Worm (Caenorhabditis elegans): ENCODE data around the gene eri-3.

Gene eri-3

ce11 chrII:1153299-1153698 lies 30.0 kb downstream of the eri-3 start:
- TF ChIP-seq hmg-4 (GFP tag; optimal IDR thresholded peaks at IDR 0.05) (no peak), scrt-1 (GFP tag; IDR thresholded peaks at IDR 0.05) (0 out of 2 replicates have a peak, but pooled peaks have one; percentile 13), pes-1 (GFP tag; IDR thresholded peaks at IDR 0.05) (no peak), flt-1 (GFP tag; IDR thresholded peaks at IDR 0.05) (peak; percentile 34; the same call in 1 of the 2 replicates), hnd-1 (tag; optimal IDR thresholded peaks at IDR 0.05) (no peak)

ce11 chrII:1157135-1157534 lies 33.8 kb downstream of the eri-3 start:
- TF ChIP-seq B0310.2 (tag; optimal IDR thresholded peaks at IDR 0.05) (no peak), scrt-1 (GFP tag; IDR thresholded peaks at IDR 0.05) (no peak), flt-1 (GFP tag; IDR thresholded peaks at IDR 0.05) (no peak), tbx-11 (GFP tag; IDR thresholded peaks at IDR 0.05) (no peak), ama-1 (optimal IDR thresholded peaks at IDR 0.05) (no peak), tbx-37 (GFP tag; conservative IDR thresholded peaks at IDR 0.05) (no peak), hmg-4 (GFP tag; optimal IDR thresholded peaks at IDR 0.05) (no peak), tra-4 (tag; optimal IDR thresholded peaks at IDR 0.05) (no peak), ceh-36 (tag; optimal IDR thresholded peaks at IDR 0.05) (no peak), hnd-1 (tag; optimal IDR thresholded peaks at IDR 0.05) (no peak), sea-1 (GFP tag; conservative IDR thresholded peaks at IDR 0.05) (no peak), ets-7 (tag; optimal IDR thresholded peaks at IDR 0.05) (no peak), F13C5.2 (tag; optimal IDR thresholded peaks at IDR 0.05) (no peak), aly-1 (tag; optimal IDR thresholded peaks at IDR 0.05) (no peak), pes-1 (GFP tag; IDR thresholded peaks at IDR 0.05) (no peak), ceh-13 (GFP tag; optimal IDR thresholded peaks at IDR 0.05) (no peak), hmbx-1 (tag; optimal IDR thresholded peaks at IDR 0.05) (no peak)

ce11 chrII:1159718-1160117 lies 36.4 kb downstream of the eri-3 start:
- TF ChIP-seq hmbx-1 (tag; optimal IDR thresholded peaks at IDR 0.05) = no peak
- no peak for TF ChIP-seq ceh-13 (GFP tag; optimal IDR thresholded peaks at IDR 0.05)
- TF ChIP-seq tbx-37 (GFP tag; conservative IDR thresholded peaks at IDR 0.05) = no peak
- no peak for TF ChIP-seq ama-1 (optimal IDR thresholded peaks at IDR 0.05)
- no peak for TF ChIP-seq F13C5.2 (tag; optimal IDR thresholded peaks at IDR 0.05)

ce11 chrII:1163275-1163674 lies 39.9 kb downstream of the eri-3 start, which contains the start of gene T23F4.2:
T23F4.2 (plus strand) TSS chrII:1163575.
- TF ChIP-seq aly-1 (tag; optimal IDR thresholded peaks at IDR 0.05) (no peak), ama-1 (optimal IDR thresholded peaks at IDR 0.05) (no peak), tbx-11 (GFP tag; IDR thresholded peaks at IDR 0.05) (no peak), B0310.2 (tag; optimal IDR thresholded peaks at IDR 0.05) (no peak), tra-4 (tag; optimal IDR thresholded peaks at IDR 0.05) (no peak), hmg-4 (GFP tag; optimal IDR thresholded peaks at IDR 0.05) (no peak), hmbx-1 (tag; optimal IDR thresholded peaks at IDR 0.05) (no peak), pes-1 (GFP tag; IDR thresholded peaks at IDR 0.05) (no peak), ceh-13 (GFP tag; optimal IDR thresholded peaks at IDR 0.05) (no peak), F13C5.2 (tag; optimal IDR thresholded peaks at IDR 0.05) (no peak), hnd-1 (tag; optimal IDR thresholded peaks at IDR 0.05) (no peak), tbx-37 (GFP tag; conservative IDR thresholded peaks at IDR 0.05) (no peak), ets-7 (tag; optimal IDR thresholded peaks at IDR 0.05) (no peak), sea-1 (GFP tag; conservative IDR thresholded peaks at IDR 0.05) (no peak), scrt-1 (GFP tag; IDR thresholded peaks at IDR 0.05) (no peak), ceh-36 (tag; optimal IDR thresholded peaks at IDR 0.05) (no peak)

- TF ChIP-seq F13C5.2 (tag; optimal IDR thresholded peaks at IDR 0.05) = no peak
- no peak for TF ChIP-seq B0310.2 (tag; optimal IDR thresholded peaks at IDR 0.05)
- no peak for TF ChIP-seq hmg-4 (GFP tag; optimal IDR thresholded peaks at IDR 0.05)
- TF ChIP-seq tra-4 (tag; optimal IDR thresholded peaks at IDR 0.05) = no peak
- no peak for TF ChIP-seq tbx-37 (GFP tag; conservative IDR thresholded peaks at IDR 0.05)
- TF ChIP-seq aly-1 (tag; optimal IDR thresholded peaks at IDR 0.05) = no peak
- TF ChIP-seq pes-1 (GFP tag; IDR thresholded peaks at IDR 0.05) = no peak
- no peak for TF ChIP-seq flt-1 (GFP tag; IDR thresholded peaks at IDR 0.05)
- no peak for TF ChIP-seq ama-1 (optimal IDR thresholded peaks at IDR 0.05)
- no peak for TF ChIP-seq hmbx-1 (tag; optimal IDR thresholded peaks at IDR 0.05)
- TF ChIP-seq tbx-11 (GFP tag; IDR thresholded peaks at IDR 0.05) = no peak
- TF ChIP-seq ceh-36 (tag; optimal IDR thresholded peaks at IDR 0.05) = no peak
- no peak for TF ChIP-seq ets-7 (tag; optimal IDR thresholded peaks at IDR 0.05)
- no peak for TF ChIP-seq hnd-1 (tag; optimal IDR thresholded peaks at IDR 0.05)
These were observed 47.5 kb downstream of the eri-3 start for ce11 chrII:1170842-1171241.

- TF ChIP-seq hnd-1 (tag; optimal IDR thresholded peaks at IDR 0.05) (no peak), scrt-1 (GFP tag; IDR thresholded peaks at IDR 0.05) (no peak), ceh-13 (GFP tag; optimal IDR thresholded peaks at IDR 0.05) (no peak), hmg-4 (GFP tag; optimal IDR thresholded peaks at IDR 0.05) (no peak), B0310.2 (tag; optimal IDR thresholded peaks at IDR 0.05) (no peak), tbx-11 (GFP tag; IDR thresholded peaks at IDR 0.05) (no peak), ets-7 (tag; optimal IDR thresholded peaks at IDR 0.05) (no peak), flt-1 (GFP tag; IDR thresholded peaks at IDR 0.05) (no peak), hmbx-1 (tag; optimal IDR thresholded peaks at IDR 0.05) (no peak)
These were observed 48.8 kb downstream of the eri-3 start, which contains the start of gene dlhd-1 for ce11 chrII:1172080-1172575. dlhd-1 (minus strand) TSS chrII:1172130.

Data from whole organism, early embryonic.